Worm (Caenorhabditis elegans) whole organism, L1 larva: ENCODE measurements around the gene R09A8.1.
A peak's percentile ranks its signal among the peaks of the same experiment; 100 is the strongest.

Experiments
- F16B12.6 ChIP-seq: fragments of 150-350 bp; optimal IDR thresholded peaks from 2 replicates; lab custom pipeline; 2014; ENCODE audit warnings: missing biosample characterization, missing genetic modification characterization
- Y116A8C.19 ChIP-seq: sonication (generic microtip); optimal IDR thresholded peaks from 2 replicates; lab custom pipeline; 2016; ENCODE audit warnings: missing compliant biosample characterization, missing genetic modification characterization, borderline replicate concordance
- ama-1 ChIP-seq: fragments of 150-350 bp; optimal IDR thresholded peaks from 2 replicates; lab custom pipeline; 2014
- ceh-8 ChIP-seq: fragments of 200-800 bp; sonication (Bioruptor generic); optimal IDR thresholded peaks from 2 replicates; lab custom pipeline; 2018; ENCODE audit warnings: mild to moderate bottlenecking, missing genetic modification characterization, moderate library complexity, missing compliant biosample characterization
- ceh-88 ChIP-seq: fragments of 200-800 bp; sonication (Bioruptor generic); IDR thresholded peaks from 2 replicates; pipeline ENCODE4 v1.3.6; 2022; ENCODE audit warnings: missing genetic modification characterization, missing compliant biosample characterization
- ces-1 ChIP-seq: fragments of 150-350 bp; optimal IDR thresholded peaks from 2 replicates; lab custom pipeline; 2014; ENCODE audit warnings: missing biosample characterization, missing genetic modification reagents, missing genetic modification characterization
- dpl-1 ChIP-seq, 3 experiments: fragments of 150-350 bp in 2 of 3; sonication (generic microtip) in 1 of 3; optimal IDR thresholded peaks; 2 replicates each; lab custom pipeline; 2014 to 2017; ENCODE audit warnings: missing biosample characterization in 3 of 3, missing genetic modification characterization in 3 of 3, missing genetic modification reagents in 3 of 3
- egl-13 ChIP-seq: sonication (generic microtip); optimal IDR thresholded peaks from 2 replicates; lab custom pipeline; 2016; ENCODE audit warnings: missing genotype, missing genetic modification reagents, missing genetic modification characterization, missing compliant biosample characterization
- elt-3 ChIP-seq, 6 experiments: fragments of 150-350 bp in 1 of 6; sonication (generic microtip); optimal IDR thresholded peaks; 2 replicates each; lab custom pipeline; 2017 to 2018; ENCODE audit warnings: missing biosample characterization in 6 of 6, missing genetic modification characterization in 6 of 6, inconsistent platforms in 1 of 6
- ets-5 ChIP-seq: fragments of 200-800 bp; sonication (Bioruptor generic); IDR thresholded peaks from 2 replicates; pipeline ENCODE4 v1.3.6; 2022; ENCODE audit warnings: missing genetic modification characterization, missing compliant biosample characterization
- fkh-8 ChIP-seq: sonication (generic microtip); optimal IDR thresholded peaks from 2 replicates; lab custom pipeline; 2016; ENCODE audit warnings: mild to moderate bottlenecking, missing genetic modification characterization, missing compliant biosample characterization
- grh-1 ChIP-seq: fragments of 200-800 bp; sonication (Bioruptor generic); IDR thresholded peaks from 2 replicates; pipeline ENCODE4 v1.3.6; 2022; ENCODE audit warnings: missing genetic modification reagents, missing genetic modification characterization, missing compliant biosample characterization
- hlh-17 ChIP-seq: fragments of 200-800 bp; sonication (Bioruptor generic); optimal IDR thresholded peaks from 2 replicates; lab custom pipeline; 2018; ENCODE audit warnings: missing genetic modification characterization, mild to moderate bottlenecking, missing compliant biosample characterization, moderate library complexity, borderline replicate concordance
- hlh-4 ChIP-seq: sonication (generic microtip); optimal IDR thresholded peaks from 2 replicates; lab custom pipeline; 2016; ENCODE audit warnings: mild to moderate bottlenecking, missing genetic modification characterization, missing compliant biosample characterization
- hpl-2 ChIP-seq: fragments of 150-350 bp; optimal IDR thresholded peaks from 2 replicates; lab custom pipeline; 2014; ENCODE audit warnings: missing biosample characterization, missing genetic modification reagents, missing genetic modification characterization
- isw-1 ChIP-seq: fragments of 200-800 bp; sonication (Bioruptor generic); IDR thresholded peaks from 2 replicates; pipeline ENCODE4 v1.3.6; 2022; ENCODE audit warnings: missing genetic modification characterization, missing compliant biosample characterization
- lin-14 ChIP-seq: fragments of 200-800 bp; sonication (Bioruptor generic); optimal IDR thresholded peaks from 2 replicates; lab custom pipeline; 2018; ENCODE audit warnings: mild to moderate bottlenecking, missing genetic modification characterization, moderate library complexity, missing compliant biosample characterization
- lin-35 ChIP-seq, 2 experiments: fragments of 150-350 bp; optimal IDR thresholded peaks; 2 replicates each; lab custom pipeline; 2014; ENCODE audit warnings: missing biosample characterization in 2 of 2, missing genetic modification characterization in 2 of 2, missing genetic modification reagents in 2 of 2
- lir-3 ChIP-seq: sonication (generic microtip); optimal IDR thresholded peaks from 2 replicates; lab custom pipeline; 2016; ENCODE audit warnings: mild to moderate bottlenecking, missing genetic modification characterization, moderate library complexity, missing compliant biosample characterization; ENCODE audit not compliant: poor library complexity
- lsy-2 ChIP-seq, 2 experiments: fragments of 150-350 bp; optimal IDR thresholded peaks; 2 replicates each; lab custom pipeline; 2014; ENCODE audit warnings: missing biosample characterization in 2 of 2, missing genetic modification characterization in 2 of 2
- mab-9 ChIP-seq: fragments of 200-800 bp; sonication (Bioruptor generic); IDR thresholded peaks from 2 replicates; pipeline ENCODE4 v1.3.6; 2022; ENCODE audit warnings: missing genetic modification reagents, missing genetic modification characterization, missing compliant biosample characterization
- mdl-1 ChIP-seq, 2 experiments: fragments of 150-350 bp; optimal IDR thresholded peaks; 2 replicates each; lab custom pipeline; 2014 to 2017; ENCODE audit warnings: missing biosample characterization in 2 of 2, missing genetic modification characterization in 2 of 2, inconsistent platforms in 1 of 2
- mef-2 ChIP-seq: fragments of 150-350 bp; optimal IDR thresholded peaks from 2 replicates; lab custom pipeline; 2014; ENCODE audit warnings: missing biosample characterization, missing genetic modification characterization
- mep-1 ChIP-seq: fragments of 150-350 bp; optimal IDR thresholded peaks from 2 replicates; lab custom pipeline; 2014; ENCODE audit warnings: missing biosample characterization, missing genetic modification characterization
- nhr-11 ChIP-seq: fragments of 150-350 bp; optimal IDR thresholded peaks from 2 replicates; lab custom pipeline; 2014; ENCODE audit warnings: missing biosample characterization, missing genetic modification characterization
- nhr-20 ChIP-seq: sonication (generic microtip); optimal IDR thresholded peaks from 2 replicates; lab custom pipeline; 2016; ENCODE audit warnings: mild to moderate bottlenecking, missing genetic modification characterization, missing compliant biosample characterization
- nhr-237 ChIP-seq: fragments of 150-350 bp; optimal IDR thresholded peaks from 2 replicates; lab custom pipeline; 2014; ENCODE audit warnings: missing biosample characterization, missing genetic modification characterization
- nhr-28 ChIP-seq: fragments of 150-350 bp; optimal IDR thresholded peaks from 2 replicates; lab custom pipeline; 2014; ENCODE audit warnings: missing biosample characterization, missing genetic modification characterization
- nhr-47 ChIP-seq: sonication (generic microtip); optimal IDR thresholded peaks from 2 replicates; lab custom pipeline; 2016; ENCODE audit warnings: mild to moderate bottlenecking, missing genetic modification characterization, moderate library complexity, missing compliant biosample characterization
- nhr-71 ChIP-seq: sonication (generic microtip); optimal IDR thresholded peaks from 2 replicates; lab custom pipeline; 2016; ENCODE audit warnings: mild to moderate bottlenecking, missing genetic modification characterization, moderate library complexity, missing compliant biosample characterization
- nhr-76 ChIP-seq: sonication (generic microtip); optimal IDR thresholded peaks from 2 replicates; lab custom pipeline; 2017; ENCODE audit warnings: missing biosample characterization, missing genetic modification characterization
- nhr-77 ChIP-seq: fragments of 150-350 bp; optimal IDR thresholded peaks from 2 replicates; lab custom pipeline; 2014; ENCODE audit warnings: missing biosample characterization, missing genetic modification characterization
- nhr-90 ChIP-seq: sonication (generic microtip); optimal IDR thresholded peaks from 2 replicates; lab custom pipeline; 2016; ENCODE audit warnings: mild to moderate bottlenecking, missing genetic modification characterization, missing compliant biosample characterization; ENCODE audit not compliant: poor library complexity
- pag-3 ChIP-seq: sonication (generic microtip); optimal IDR thresholded peaks from 2 replicates; lab custom pipeline; 2017; ENCODE audit warnings: missing genetic modification characterization, mild to moderate bottlenecking, missing compliant biosample characterization, antibody characterized with exemption, borderline replicate concordance; ENCODE audit not compliant: insufficient read depth
- rnt-1 ChIP-seq: sonication (generic microtip); optimal IDR thresholded peaks from 2 replicates; lab custom pipeline; 2016; ENCODE audit warnings: mild to moderate bottlenecking, missing genetic modification characterization, moderate library complexity, missing compliant biosample characterization
- snu-23 ChIP-seq: sonication (generic microtip); optimal IDR thresholded peaks from 2 replicates; lab custom pipeline; 2016; ENCODE audit warnings: missing genetic modification characterization, missing compliant biosample characterization
- sptf-1 ChIP-seq: fragments of 150-350 bp; optimal IDR thresholded peaks from 2 replicates; lab custom pipeline; 2014; ENCODE audit warnings: missing biosample characterization, missing genetic modification characterization
- sup-37 ChIP-seq: fragments of 200-800 bp; sonication (Bioruptor generic); optimal IDR thresholded peaks from 2 replicates; lab custom pipeline; 2018; ENCODE audit warnings: mild to moderate bottlenecking, missing genetic modification characterization, missing compliant biosample characterization
- swsn-7 ChIP-seq: sonication (generic microtip); optimal IDR thresholded peaks from 2 replicates; lab custom pipeline; 2016; ENCODE audit warnings: missing genetic modification characterization, missing compliant biosample characterization
- unc-30 ChIP-seq: sonication (generic microtip); optimal IDR thresholded peaks from 2 replicates; lab custom pipeline; 2017; ENCODE audit warnings: missing biosample characterization, missing genetic modification characterization
- unc-62 ChIP-seq: fragments of 150-350 bp; optimal IDR thresholded peaks from 2 replicates; lab custom pipeline; 2014; ENCODE audit warnings: missing biosample characterization, missing genetic modification reagents, missing genetic modification characterization
- unc-86 ChIP-seq: sonication (generic microtip); optimal IDR thresholded peaks from 2 replicates; lab custom pipeline; 2016; ENCODE audit warnings: missing genetic modification characterization, missing compliant biosample characterization
- unc-98 ChIP-seq: fragments of 200-800 bp; sonication (Bioruptor generic); IDR thresholded peaks from 2 replicates; pipeline ENCODE4 v1.3.6; 2022; ENCODE audit warnings: missing genetic modification characterization, missing compliant biosample characterization
- zag-1 ChIP-seq: fragments of 150-350 bp; optimal IDR thresholded peaks from 2 replicates; lab custom pipeline; 2014; ENCODE audit warnings: missing biosample characterization, missing genetic modification characterization
- ztf-4 ChIP-seq: fragments of 150-350 bp; optimal IDR thresholded peaks from 2 replicates; lab custom pipeline; 2014; ENCODE audit warnings: missing biosample characterization, missing genetic modification characterization

R09A8.1 gene

DNA sequence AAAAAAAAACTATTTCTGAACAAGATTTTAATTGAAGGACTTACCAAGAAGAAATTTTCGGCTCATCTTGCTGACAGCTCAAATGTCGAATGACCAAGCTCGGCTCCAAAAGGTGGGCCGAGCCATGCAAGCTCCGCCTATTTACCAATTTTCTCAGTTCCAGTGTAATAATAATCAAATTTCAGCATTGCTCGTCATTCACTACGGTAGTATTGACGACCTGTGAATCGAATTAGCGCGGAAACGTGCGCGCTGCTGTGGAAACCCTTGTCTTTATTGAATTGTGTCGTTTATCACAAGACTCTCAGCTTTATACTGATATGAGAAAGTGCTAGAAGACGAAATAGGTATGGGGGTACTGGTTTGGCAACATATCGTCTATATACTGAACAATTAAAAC, 50.0 kb downstream of the R09A8.1 start, which contains the start of gene nlp-76:
Gene nlp-76, minus strand, starts transcription at position 367 of the 400 bp plus-strand sequence.
- TF ChIP-seq egl-13 (no peak), lin-14 (GFP tag; lab: Kevin White, UChicago) (peak; percentile 1), nhr-76 (tag; lab: Kevin White, UChicago) (no peak), rnt-1 (tag; lab: Kevin White, UChicago) (no peak), pag-3 (tag; lab: Kevin White, UChicago) (no peak), mab-9 (no peak), lir-3 (tag; lab: Kevin White, UChicago) (no peak), Y116A8C.19 (tag; lab: Kevin White, UChicago) (no peak), mdl-1 (tag; optimal IDR thresholded peaks at IDR 0.05; lab: Kevin White, UChicago) (peak in 1 of 2 experiments; percentile 38), ces-1 (GFP tag; lab: Kevin White, UChicago) (no peak), nhr-47 (peak; percentile 62), nhr-20 (tag; lab: Kevin White, UChicago) (peak; percentile 14), elt-3 (tag; optimal IDR thresholded peaks at IDR 0.05; lab: Kevin White, UChicago) (peak in 1 of 6 experiments; percentile 1), hpl-2 (GFP tag; lab: Kevin White, UChicago) (no peak), dpl-1 (GFP tag; optimal IDR thresholded peaks at IDR 0.05; lab: Kevin White, UChicago) (no peak), unc-30 (tag; lab: Kevin White, UChicago) (no peak), nhr-237 (tag; lab: Kevin White, UChicago) (no peak), mef-2 (tag; lab: Kevin White, UChicago) (no peak), ama-1 (lab: Kevin White, UChicago) (peak; percentile 81), F16B12.6 (tag; lab: Kevin White, UChicago) (no peak), ets-5 (GFP tag; lab: Robert Waterston, UW) (no peak), nhr-71 (tag; lab: Kevin White, UChicago) (peak; percentile 53), nhr-11 (tag; lab: Kevin White, UChicago) (no peak), ceh-88 (no peak), unc-98 (GFP tag; lab: Robert Waterston, UW) (no peak), sptf-1 (tag; lab: Kevin White, UChicago) (no peak), hlh-4 (tag; lab: Kevin White, UChicago) (no peak), unc-86 (tag; lab: Kevin White, UChicago) (no peak), grh-1 (GFP tag; lab: Robert Waterston, UW) (no peak), lsy-2 (tag; optimal IDR thresholded peaks at IDR 0.05; lab: Kevin White, UChicago) (no peak), unc-62 (GFP tag; lab: Kevin White, UChicago) (no peak), nhr-90 (tag; lab: Kevin White, UChicago) (peak; percentile 7), ztf-4 (tag; lab: Kevin White, UChicago) (peak; percentile 28), snu-23 (GFP tag; lab: Kevin White, UChicago) (no peak), nhr-28 (tag; lab: Kevin White, UChicago) (no peak), mep-1 (tag; lab: Kevin White, UChicago) (no peak), sup-37 (no peak), nhr-77 (tag; lab: Kevin White, UChicago) (no peak), swsn-7 (no peak), zag-1 (tag; lab: Kevin White, UChicago) (no peak), lin-35 (GFP tag; optimal IDR thresholded peaks at IDR 0.05; lab: Kevin White, UChicago) (peak in 1 of 2 experiments; percentile 71), isw-1 (GFP tag; lab: Robert Waterston, UW) (no peak), fkh-8 (tag; lab: Kevin White, UChicago) (peak; percentile 49), ceh-8 (no peak), hlh-17 (GFP tag; lab: Kevin White, UChicago) (no peak)
